Fruit fly (Drosophila melanogaster): ENCODE data around the gene CG7142.
A peak's percentile ranks its signal among the peaks of the same experiment; 100 is the strongest.

The CG7142 gene

DNA sequence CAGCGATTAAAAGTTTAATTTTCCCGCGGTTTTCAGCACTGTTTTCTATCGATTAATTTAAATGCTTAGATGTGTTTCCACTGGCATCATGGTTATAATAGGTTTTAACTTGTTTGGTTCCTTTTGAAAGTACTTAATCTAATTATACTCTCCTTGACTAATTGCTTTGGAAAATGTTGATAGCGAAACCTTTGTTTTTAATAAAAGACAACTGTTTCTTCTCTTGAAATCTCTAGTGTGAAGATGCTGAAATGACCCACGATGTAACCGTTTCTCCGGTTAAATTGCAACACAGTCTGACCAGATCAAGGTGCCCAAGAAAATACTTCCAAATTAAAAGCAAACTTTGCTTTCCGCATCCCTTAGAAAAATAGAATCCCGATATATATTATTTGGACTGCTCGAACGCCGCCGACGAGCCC is 19.6 kb upstream of the CG7142 start, which contains the start of gene Dlc90F (continued):
- TF ChIP-seq unpg (GFP tag; optimal IDR thresholded peaks at IDR 0.05) (peak; percentile 78), bowl (GFP tag; IDR thresholded peaks at IDR 0.05) (no peak), CG8924 (tag; optimal IDR thresholded peaks at IDR 0.05) (peak; percentile 67), CG31365 (tag; optimal IDR thresholded peaks at IDR 0.05) (no peak), rib (GFP tag; IDR thresholded peaks at IDR 0.05) (peak; percentile 47; the same call in 1 of the 2 replicates), CG17385 (GFP tag; optimal IDR thresholded peaks at IDR 0.05) (peak; percentile 32), bsh (GFP tag; optimal IDR thresholded peaks at IDR 0.05) (peak in 1 of 2 experiments; percentile 72), jumu (GFP tag; optimal IDR thresholded peaks at IDR 0.05) (peak; percentile 78), Bdp1 (GFP tag; optimal IDR thresholded peaks at IDR 0.05) (peak; percentile 72), CG6765 (GFP tag; optimal IDR thresholded peaks at IDR 0.05) (no peak), CG30431 (GFP tag; optimal IDR thresholded peaks at IDR 0.05) (peak; percentile 61), Dek (tag; optimal IDR thresholded peaks at IDR 0.05) (peak; percentile 73), otp (GFP tag; IDR thresholded peaks at IDR 0.05) (0 out of 3 replicates have a peak, but pooled peaks have one; percentile 39), nmo (GFP tag; optimal IDR thresholded peaks at IDR 0.05) (peak; percentile 91), CG15601 (tag; optimal IDR thresholded peaks at IDR 0.05) (peak; percentile 80), YL-1 (GFP tag; optimal IDR thresholded peaks at IDR 0.05) (peak; percentile 18), gsb-n (tag; optimal IDR thresholded peaks at IDR 0.05) (peak; percentile 56), Doc3 (GFP tag; IDR thresholded peaks at IDR 0.05; ENCODE audit: partially characterized antibody) (peak; percentile 49; the same call in 1 of the 3 replicates), CG5180 (GFP tag; optimal IDR thresholded peaks at IDR 0.05) (no peak), CG7839 (tag; optimal IDR thresholded peaks at IDR 0.05) (peak; percentile 79), Nf-YB (GFP tag; optimal IDR thresholded peaks at IDR 0.05) (peak; percentile 59), HmgZ (tag; optimal IDR thresholded peaks at IDR 0.05) (peak; percentile 81), CG17328 (GFP tag; IDR thresholded peaks at IDR 0.05) (peak; percentile 72), BEAF-32 (GFP tag; optimal IDR thresholded peaks at IDR 0.05) (peak; percentile 85), Drgx (GFP tag; IDR thresholded peaks at IDR 0.05) (peak; percentile 68), nom (GFP tag; optimal IDR thresholded peaks at IDR 0.05) (no peak), Hr51 (GFP tag; optimal IDR thresholded peaks at IDR 0.05) (peak in 1 of 2 experiments; percentile 84), scrt (GFP tag; optimal IDR thresholded peaks at IDR 0.05) (peak; percentile 17), CG34376 (GFP tag; optimal IDR thresholded peaks at IDR 0.05) (no peak), CG7963 (GFP tag; IDR thresholded peaks at IDR 0.05; ENCODE audit: partially characterized antibody) (no peak), CG12236 (GFP tag; optimal IDR thresholded peaks at IDR 0.05) (peak; percentile 19), CG4328 (GFP tag; optimal IDR thresholded peaks at IDR 0.05) (peak; percentile 17), CG7271 (tag; optimal IDR thresholded peaks at IDR 0.05) (peak; percentile 40), CG3065 (GFP tag; optimal IDR thresholded peaks at IDR 0.05) (peak; percentile 1), tup (GFP tag; optimal IDR thresholded peaks at IDR 0.05) (peak; percentile 6), lola (GFP tag; optimal IDR thresholded peaks at IDR 0.05) (peak in 1 of 3 experiments; percentile 74), cato (GFP tag; optimal IDR thresholded peaks at IDR 0.05; ENCODE audit: borderline replicate concordance) (peak; percentile 67), CG5245 (GFP tag; optimal IDR thresholded peaks at IDR 0.05) (peak; percentile 23), CG13123 (GFP tag; optimal IDR thresholded peaks at IDR 0.05) (peak; percentile 67), CG3847 (GFP tag; IDR thresholded peaks at IDR 0.05) (peak; percentile 86), CG6175 (GFP tag; IDR thresholded peaks at IDR 0.05) (0 out of 3 replicates have a peak, but pooled peaks have one; percentile 24), CG9797 (GFP tag; optimal IDR thresholded peaks at IDR 0.05) (peak; percentile 90), zf30C (GFP tag; optimal IDR thresholded peaks at IDR 0.05) (no peak), CG4424 (GFP tag; optimal IDR thresholded peaks at IDR 0.05) (peak; percentile 66), CG10209 (GFP tag; optimal IDR thresholded peaks at IDR 0.05) (peak; percentile 54), sug (tag; optimal IDR thresholded peaks at IDR 0.05) (peak; percentile 76), ash1 (GFP tag; optimal IDR thresholded peaks at IDR 0.05) (no peak), ac (GFP tag; optimal IDR thresholded peaks at IDR 0.05) (no peak), z (GFP tag; IDR thresholded peaks at IDR 0.05) (no peak)
